Worm (Caenorhabditis elegans) whole organism, L4 larva: Measurements from ENCODE around the gene ctsa-4.2.
A peak's percentile ranks its signal among the peaks of the same experiment; 100 is the strongest.

Experiments used
- D1046.2 ChIP-seq: fragments of 200-800 bp; sonication (Bioruptor generic); IDR thresholded peaks from 2 replicates; pipeline ENCODE4 v1.3.6; 2022; ENCODE audit warnings: missing genetic modification characterization, missing compliant biosample characterization
- F26F4.8 ChIP-seq: fragments of 200-800 bp; sonication (Bioruptor generic); conservative IDR thresholded peaks from 2 replicates; pipeline ENCODE4 v1.3.6; 2022; ENCODE audit warnings: missing genetic modification characterization, missing compliant biosample characterization
- F49E8.2 ChIP-seq: sonication (generic microtip); optimal IDR thresholded peaks from 2 replicates; lab custom pipeline; 2016; ENCODE audit warnings: missing compliant biosample characterization, mild to moderate bottlenecking, missing genetic modification characterization, borderline replicate concordance
- Y48G9A.11 ChIP-seq: fragments of 200-800 bp; sonication (Bioruptor generic); IDR thresholded peaks from 2 replicates; pipeline ENCODE4 v1.3.6; 2022; ENCODE audit warnings: missing genetic modification reagents, missing genetic modification characterization, missing compliant biosample characterization
- Y5F2A.4 ChIP-seq: fragments of 200-800 bp; sonication (Bioruptor generic); optimal IDR thresholded peaks from 2 replicates; lab custom pipeline; 2018; ENCODE audit warnings: mild to moderate bottlenecking, missing genetic modification characterization, missing compliant biosample characterization
- ZK337.2 ChIP-seq: fragments of 200-800 bp; sonication (Bioruptor generic); IDR thresholded peaks from 2 replicates; pipeline ENCODE4 v1.3.6; 2022; ENCODE audit warnings: missing genetic modification reagents, missing genetic modification characterization, missing compliant biosample characterization
- ceh-20 ChIP-seq: fragments of 200-800 bp; sonication (Bioruptor generic); IDR thresholded peaks from 2 replicates; pipeline ENCODE4 v1.3.6; 2022; ENCODE audit warnings: missing genetic modification reagents, missing genetic modification characterization, missing compliant biosample characterization
- ctbp-1 ChIP-seq: fragments of 200-800 bp; sonication (Bioruptor generic); IDR thresholded peaks from 2 replicates; pipeline ENCODE4 v1.3.6; 2022; ENCODE audit warnings: missing genetic modification reagents, missing genetic modification characterization, missing compliant biosample characterization
- dmd-8 ChIP-seq: fragments of 200-800 bp; sonication (Bioruptor generic); IDR thresholded peaks from 2 replicates; pipeline ENCODE4 v1.3.6; 2022; ENCODE audit warnings: missing genetic modification characterization, missing compliant biosample characterization
- dpl-1 ChIP-seq: fragments of 150-350 bp; optimal IDR thresholded peaks from 2 replicates; lab custom pipeline; 2014; ENCODE audit warnings: missing biosample characterization, missing genetic modification reagents, missing genetic modification characterization
- duxl-1 ChIP-seq: sonication (generic microtip); optimal IDR thresholded peaks from 2 replicates; lab custom pipeline; 2016; ENCODE audit warnings: mild to moderate bottlenecking, missing genetic modification characterization, moderate library complexity, missing compliant biosample characterization; ENCODE audit not compliant: poor library complexity
- dve-1 ChIP-seq: sonication (generic microtip); optimal IDR thresholded peaks from 2 replicates; lab custom pipeline; 2017; ENCODE audit warnings: antibody characterized with exemption, mild to moderate bottlenecking, missing genetic modification characterization, missing compliant biosample characterization; ENCODE audit not compliant: insufficient read depth
- fkh-10 ChIP-seq: fragments of 150-350 bp; optimal IDR thresholded peaks from 2 replicates; lab custom pipeline; 2014; ENCODE audit warnings: missing biosample characterization, missing genetic modification reagents, missing genetic modification characterization
- gei-8 ChIP-seq: fragments of 200-800 bp; sonication (Bioruptor generic); optimal IDR thresholded peaks from 2 replicates; lab custom pipeline; 2018; ENCODE audit warnings: mild to moderate bottlenecking, missing genetic modification characterization, missing compliant biosample characterization
- hif-1 ChIP-seq, 2 experiments: sonication (generic microtip); optimal IDR thresholded peaks; 2 replicates each; lab custom pipeline; 2016 to 2017; ENCODE audit warnings: missing compliant biosample characterization in 2 of 2, missing genetic modification characterization in 2 of 2, missing genetic modification reagents in 2 of 2, missing genotype in 2 of 2, mild to moderate bottlenecking in 1 of 2
- hlh-11 ChIP-seq: fragments of 200-800 bp; sonication (Bioruptor generic); optimal IDR thresholded peaks from 2 replicates; lab custom pipeline; 2018; ENCODE audit warnings: mild to moderate bottlenecking, missing genetic modification characterization, missing compliant biosample characterization
- hlh-30 ChIP-seq: sonication (generic microtip); optimal IDR thresholded peaks from 2 replicates; lab custom pipeline; 2017; ENCODE audit warnings: antibody characterized with exemption, mild to moderate bottlenecking, missing genetic modification characterization, missing compliant biosample characterization; ENCODE audit not compliant: insufficient read depth
- hmg-1.1 ChIP-seq: fragments of 200-800 bp; sonication (Bioruptor generic); IDR thresholded peaks from 2 replicates; pipeline ENCODE4 v1.3.6; 2022; ENCODE audit warnings: missing genetic modification reagents, missing genetic modification characterization, missing compliant biosample characterization
- lim-7 ChIP-seq: fragments of 200-800 bp; sonication (Bioruptor generic); IDR thresholded peaks from 2 replicates; pipeline ENCODE4 v1.3.6; 2022; ENCODE audit warnings: missing genetic modification characterization, missing compliant biosample characterization
- lin-1 ChIP-seq: fragments of 200-800 bp; sonication (Bioruptor generic); IDR thresholded peaks from 2 replicates; pipeline ENCODE4 v1.3.6; 2022; ENCODE audit warnings: missing genetic modification reagents, missing genetic modification characterization, missing compliant biosample characterization
- lin-15B ChIP-seq: fragments of 150-350 bp; sonication (generic microtip); optimal IDR thresholded peaks from 3 replicates; lab custom pipeline; 2014; ENCODE audit warnings: missing biosample characterization, missing genetic modification characterization
- lin-29 ChIP-seq: fragments of 200-800 bp; sonication (Bioruptor generic); IDR thresholded peaks from 2 replicates; pipeline ENCODE4 v1.3.6; 2022; ENCODE audit warnings: missing genetic modification reagents, missing genetic modification characterization, missing compliant biosample characterization
- lin-38 ChIP-seq: fragments of 200-800 bp; sonication (Bioruptor generic); IDR thresholded peaks from 2 replicates; pipeline ENCODE4 v1.3.6; 2022; ENCODE audit warnings: missing genetic modification reagents, missing genetic modification characterization, missing compliant biosample characterization
- lin-39 ChIP-seq: fragments of 150-350 bp; optimal IDR thresholded peaks from 2 replicates; lab custom pipeline; 2014; ENCODE audit warnings: missing biosample characterization, missing genetic modification reagents, missing genetic modification characterization
- lir-3 ChIP-seq: sonication (generic microtip); optimal IDR thresholded peaks from 2 replicates; lab custom pipeline; 2016; ENCODE audit warnings: mild to moderate bottlenecking, missing genetic modification characterization, missing compliant biosample characterization
- mdt-29 ChIP-seq: fragments of 200-800 bp; sonication (Bioruptor generic); IDR thresholded peaks from 2 replicates; pipeline ENCODE4 v1.3.6; 2022; ENCODE audit warnings: missing genetic modification reagents, missing genetic modification characterization, missing compliant biosample characterization
- mep-1 ChIP-seq: fragments of 150-350 bp; sonication (generic microtip); optimal IDR thresholded peaks from 3 replicates; lab custom pipeline; 2014; ENCODE audit warnings: missing biosample characterization, missing genetic modification characterization
- mes-2 ChIP-seq: sonication (generic microtip); optimal IDR thresholded peaks from 2 replicates; lab custom pipeline; 2016; ENCODE audit warnings: missing genotype, mild to moderate bottlenecking, missing genetic modification characterization, missing compliant biosample characterization; ENCODE audit not compliant: poor library complexity, severe bottlenecking
- mxl-2 ChIP-seq: fragments of 200-800 bp; sonication (Bioruptor generic); conservative IDR thresholded peaks from 2 replicates; pipeline ENCODE4 v1.3.6; 2022; ENCODE audit warnings: missing genetic modification reagents, missing genetic modification characterization, missing compliant biosample characterization
- mxl-3 ChIP-seq: fragments of 200-800 bp; sonication (Bioruptor generic); optimal IDR thresholded peaks from 2 replicates; lab custom pipeline; 2018; ENCODE audit warnings: mild to moderate bottlenecking, missing genetic modification characterization, missing compliant biosample characterization
- nhr-10 ChIP-seq: fragments of 150-350 bp; optimal IDR thresholded peaks from 2 replicates; lab custom pipeline; 2014; ENCODE audit warnings: missing biosample characterization, missing genetic modification characterization
- nhr-102 ChIP-seq: sonication (generic microtip); optimal IDR thresholded peaks from 2 replicates; lab custom pipeline; 2016; ENCODE audit warnings: mild to moderate bottlenecking, missing genetic modification characterization, moderate library complexity, missing compliant biosample characterization
- nhr-11 ChIP-seq: fragments of 150-350 bp; optimal IDR thresholded peaks from 2 replicates; lab custom pipeline; 2014; ENCODE audit warnings: missing biosample characterization, missing genetic modification characterization
- nhr-41 ChIP-seq: fragments of 200-800 bp; sonication (Bioruptor generic); IDR thresholded peaks from 2 replicates; pipeline ENCODE4 v1.3.6; 2022; ENCODE audit warnings: missing genetic modification reagents, missing genetic modification characterization, missing compliant biosample characterization
- nhr-77 ChIP-seq: fragments of 150-350 bp; optimal IDR thresholded peaks from 2 replicates; lab custom pipeline; 2014; ENCODE audit warnings: missing biosample characterization, missing genetic modification characterization
- pha-4 ChIP-seq, 2 experiments: fragments of 150-350 bp in 1 of 2; fragments of 200-800 bp in 1 of 2; sonication (Bioruptor generic) in 1 of 2; IDR thresholded peaks in 1 of 2; optimal IDR thresholded peaks in 1 of 2; 2 replicates each; pipeline versions ENCODE4 v1.3.6 to Lab custom; 2014 to 2022; ENCODE audit warnings: missing genetic modification characterization in 2 of 2, missing genetic modification reagents in 2 of 2, missing biosample characterization in 1 of 2, missing compliant biosample characterization in 1 of 2
- pqm-1 ChIP-seq: sonication (generic microtip); optimal IDR thresholded peaks from 2 replicates; lab custom pipeline; 2017; ENCODE audit warnings: missing biosample characterization, missing genetic modification characterization
- set-16 ChIP-seq: fragments of 200-800 bp; sonication (Bioruptor generic); IDR thresholded peaks from 2 replicates; pipeline ENCODE4 v1.3.6; 2022; ENCODE audit warnings: missing genetic modification reagents, missing genetic modification characterization, missing compliant biosample characterization
- skn-1 ChIP-seq: fragments of 150-350 bp; optimal IDR thresholded peaks from 2 replicates; lab custom pipeline; 2014; ENCODE audit warnings: missing biosample characterization, missing genetic modification characterization
- spr-1 ChIP-seq: sonication (generic microtip); optimal IDR thresholded peaks from 2 replicates; lab custom pipeline; 2016; ENCODE audit warnings: mild to moderate bottlenecking, missing genetic modification characterization, missing compliant biosample characterization
- spr-3 ChIP-seq: fragments of 200-800 bp; sonication (Bioruptor generic); optimal IDR thresholded peaks from 2 replicates; lab custom pipeline; 2018; ENCODE audit warnings: mild to moderate bottlenecking, missing genetic modification characterization, missing compliant biosample characterization
- tag-97 ChIP-seq: fragments of 200-800 bp; sonication (Bioruptor generic); IDR thresholded peaks from 2 replicates; pipeline ENCODE4 v1.3.6; 2022; ENCODE audit warnings: missing genetic modification characterization, missing compliant biosample characterization
- tra-1 ChIP-seq: fragments of 200-800 bp; sonication (Bioruptor generic); IDR thresholded peaks from 2 replicates; pipeline ENCODE4 v1.3.6; 2022; ENCODE audit warnings: missing genetic modification reagents, missing genetic modification characterization, missing compliant biosample characterization
- zfp-2 ChIP-seq: sonication (generic microtip); optimal IDR thresholded peaks from 2 replicates; lab custom pipeline; 2016; ENCODE audit warnings: mild to moderate bottlenecking, missing genetic modification characterization, missing compliant biosample characterization
- zip-11 ChIP-seq: fragments of 200-800 bp; sonication (Bioruptor generic); IDR thresholded peaks from 2 replicates; pipeline ENCODE4 v1.3.6; 2022; ENCODE audit warnings: missing genetic modification characterization, missing compliant biosample characterization
- zip-2 ChIP-seq: fragments of 150-350 bp; optimal IDR thresholded peaks from 2 replicates; lab custom pipeline; 2014; ENCODE audit warnings: missing biosample characterization, missing genetic modification characterization
- ztf-11 ChIP-seq: fragments of 150-350 bp; optimal IDR thresholded peaks from 2 replicates; lab custom pipeline; 2014; ENCODE audit warnings: missing biosample characterization, missing genetic modification characterization
- ztf-7 ChIP-seq: fragments of 150-350 bp; optimal IDR thresholded peaks from 2 replicates; lab custom pipeline; 2014; ENCODE audit warnings: missing biosample characterization, missing genetic modification characterization

Gene ctsa-4.2

DNA sequence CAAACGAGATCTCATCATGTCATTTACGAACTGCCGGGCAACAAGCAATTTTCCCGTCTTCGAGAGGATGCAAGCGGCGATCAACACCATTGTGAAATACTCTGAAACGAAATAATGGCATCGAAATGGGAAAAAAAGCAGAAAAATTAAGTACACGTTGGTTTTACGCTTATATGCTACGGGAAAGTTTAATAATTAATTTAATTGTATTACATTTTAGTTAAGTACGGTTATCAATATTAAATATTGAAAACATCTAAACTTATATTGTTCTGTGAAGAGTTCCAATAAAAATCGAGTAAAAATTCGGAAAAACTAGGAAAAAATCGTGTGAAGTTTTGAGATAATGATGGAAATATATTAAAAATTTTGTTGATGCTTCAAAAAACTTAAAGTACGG lies 12.5 kb downstream of the ctsa-4.2 start, which contains the start of gene copd-1:
TSS of gene copd-1 (minus strand) at position 101 of the 400 bp plus-strand sequence.
- TF ChIP-seq duxl-1 (tag; lab: Kevin White, UChicago) (no peak), fkh-10 (no peak), spr-3 (GFP tag; lab: Kevin White, UChicago) (no peak), pqm-1 (tag; lab: Kevin White, UChicago) (no peak), nhr-102 (tag; lab: Kevin White, UChicago) (no peak), lin-29 (GFP tag; lab: Robert Waterston, UW) (no peak), tra-1 (GFP tag; lab: Robert Waterston, UW) (no peak), mxl-3 (GFP tag; lab: Kevin White, UChicago) (no peak), Y48G9A.11 (no peak), spr-1 (no peak), ctbp-1 (GFP tag; lab: Robert Waterston, UW) (no peak), mdt-29 (GFP tag; lab: Robert Waterston, UW) (no peak), zip-2 (tag; lab: Kevin White, UChicago) (no peak), mxl-2 (GFP tag; lab: Robert Waterston, UW) (no peak), F26F4.8 (no peak)

DNA sequence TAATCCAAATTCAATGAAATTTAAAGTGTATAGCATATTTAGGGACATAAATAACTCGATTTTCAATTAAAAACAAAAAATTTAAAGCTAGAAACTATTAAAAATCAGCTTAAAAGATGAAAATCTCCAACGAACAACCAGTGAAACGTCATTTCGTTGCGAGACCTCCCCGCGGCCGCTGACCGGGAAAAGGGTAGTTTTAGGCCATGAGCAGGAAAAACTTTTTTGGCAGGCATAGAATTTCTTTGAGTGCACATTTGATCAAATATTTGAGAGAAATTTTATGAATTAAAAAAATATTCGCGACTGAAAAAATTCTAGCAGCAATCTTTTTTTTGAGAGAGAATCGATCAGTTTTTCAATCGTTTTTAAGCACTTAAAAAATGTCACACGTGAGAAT lies 13.0 kb downstream of the ctsa-4.2 start:
- TF ChIP-seq pqm-1 (tag; lab: Kevin White, UChicago) (no peak), ZK337.2 (no peak), dpl-1 (GFP tag; lab: Kevin White, UChicago) (peak; percentile 64), fkh-10 (no peak), lin-29 (GFP tag; lab: Robert Waterston, UW) (no peak), nhr-41 (GFP tag; lab: Robert Waterston, UW) (no peak), dmd-8 (no peak), tag-97 (GFP tag; lab: Robert Waterston, UW) (no peak), ztf-11 (tag; lab: Kevin White, UChicago) (no peak), tra-1 (GFP tag; lab: Robert Waterston, UW) (no peak), zip-11 (GFP tag; lab: Robert Waterston, UW) (no peak), zfp-2 (tag; lab: Kevin White, UChicago) (no peak), hlh-30 (tag; lab: Kevin White, UChicago) (peak; percentile 42), hmg-1.1 (GFP tag; lab: Robert Waterston, UW) (no peak), spr-1 (no peak), hlh-11 (tag; lab: Kevin White, UChicago) (peak; percentile 13), ztf-7 (tag; lab: Kevin White, UChicago) (no peak), nhr-10 (no peak), Y5F2A.4 (GFP tag; lab: Kevin White, UChicago) (no peak), dve-1 (tag; lab: Kevin White, UChicago) (peak; percentile 51), set-16 (GFP tag; lab: Robert Waterston, UW) (no peak), ceh-20 (GFP tag; lab: Robert Waterston, UW) (no peak), lir-3 (tag; lab: Kevin White, UChicago) (no peak), lin-1 (GFP tag; lab: Robert Waterston, UW) (no peak), gei-8 (GFP tag; lab: Kevin White, UChicago) (no peak), mdt-29 (GFP tag; lab: Robert Waterston, UW) (no peak), skn-1 (tag; lab: Kevin White, UChicago) (no peak), lin-38 (GFP tag; lab: Robert Waterston, UW) (peak; percentile 60), D1046.2 (no peak), F49E8.2 (tag; lab: Kevin White, UChicago) (no peak), pha-4 (GFP tag; IDR thresholded peaks at IDR 0.05; lab: Robert Waterston, UW) (no peak), pha-4 (tag; optimal IDR thresholded peaks at IDR 0.05; lab: Kevin White, UChicago) (peak; percentile 7), nhr-11 (tag; lab: Kevin White, UChicago) (no peak), lim-7 (no peak), mes-2 (tag; lab: Kevin White, UChicago) (peak; percentile 94), nhr-102 (tag; lab: Kevin White, UChicago) (no peak), hif-1 (tag; optimal IDR thresholded peaks at IDR 0.05; lab: Kevin White, UChicago) (peak in 1 of 2 experiments; percentile 58), lin-39 (no peak), lin-15B (tag; lab: Kevin White, UChicago) (no peak), nhr-77 (peak; percentile 44), mep-1 (peak; percentile 73)
